Fruit fly (Drosophila melanogaster) S2 (cell line): ENCODE measurements around the gene Osi19.

ENCODE experiments used
- CG8478 ChIP-seq: fragments of >200 bp; optimal IDR thresholded peaks from 2 replicates; lab custom pipeline; 2018
- CTCF ChIP-seq, 2 experiments: fragments of >200 bp; optimal IDR thresholded peaks; 2 replicates each; lab custom pipeline; 2018

dm6 chr3R:6329774-6330298 lies 5.3 kb upstream of the Osi19 start, which contains the start of gene Osi18:
- TF ChIP-seq CTCF (optimal IDR thresholded peaks at IDR 0.05; lab: Kevin White, UChicago) (no peak), CG8478 (lab: Kevin White, UChicago) (no peak)
